Worm (Caenorhabditis elegans): Measurements from ENCODE around the gene nas-11.

DNA sequence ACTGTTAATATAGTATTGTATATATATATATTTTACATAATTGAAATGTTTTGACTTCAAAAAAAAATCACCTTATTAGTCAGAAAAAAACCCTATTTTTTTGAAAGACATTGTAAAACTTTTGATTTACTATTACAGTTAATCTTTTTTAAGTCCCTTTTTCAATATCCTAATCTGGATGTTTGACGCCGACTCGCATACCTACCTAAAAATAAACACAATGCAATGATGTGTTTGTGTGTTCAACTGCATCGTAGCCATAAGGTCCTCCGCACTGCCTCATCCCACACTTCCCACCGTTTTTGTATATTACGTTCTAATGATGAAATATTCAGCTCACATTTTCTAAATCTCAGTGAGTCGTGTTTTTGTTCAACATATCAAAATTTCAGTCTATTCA is 20.0 kb upstream of the nas-11 start, which contains the start of gene F38B6.3:
- TF ChIP-seq ref-1 (GFP tag; conservative IDR thresholded peaks at IDR 0.05) (no peak), T22C8.4 (GFP tag; IDR thresholded peaks at IDR 0.05) (no peak), tab-1 (GFP tag; IDR thresholded peaks at IDR 0.05) (no peak), cog-1 (tag; optimal IDR thresholded peaks at IDR 0.05) (no peak), klf-2 (GFP tag; conservative IDR thresholded peaks at IDR 0.05) (no peak), ztf-23 (GFP tag; IDR thresholded peaks at IDR 0.05) (no peak)

All from whole organism, midembryonic.